Fruit fly (Drosophila melanogaster) whole organism, prepupa: Measurements from ENCODE around the gene CG34034.

Source experiments
- Blimp-1 ChIP-seq: fragments of 200-800 bp; sonication (Bioruptor generic); optimal IDR thresholded peaks from 3 replicates; lab custom pipeline; 2017; ENCODE audit warnings: missing biosample characterization, missing genetic modification characterization, mild to moderate bottlenecking, moderate library complexity, missing genetic modification reagents
- CG10669 ChIP-seq: fragments of 200-800 bp; sonication (Bioruptor generic); optimal IDR thresholded peaks from 3 replicates; lab custom pipeline; 2018; ENCODE audit warnings: missing biosample characterization, mild to moderate bottlenecking, missing genetic modification characterization, moderate library complexity
- CG15336 ChIP-seq: fragments of 200-800 bp; sonication (Bioruptor generic); IDR thresholded peaks from 2 replicates; pipeline ENCODE4 v1.3.6; 2022; ENCODE audit warnings: missing biosample characterization, missing genetic modification characterization
- CG31627 ChIP-seq: fragments of 200-800 bp; sonication (Bioruptor generic); optimal IDR thresholded peaks from 3 replicates; lab custom pipeline; 2016; ENCODE audit warnings: missing biosample characterization, missing genetic modification characterization
- CG4318 ChIP-seq: fragments of 200-800 bp; sonication (Bioruptor generic); optimal IDR thresholded peaks from 3 replicates; lab custom pipeline; 2017; ENCODE audit warnings: missing biosample characterization, mild to moderate bottlenecking, missing genetic modification characterization
- CG6854 ChIP-seq: fragments of 200-800 bp; sonication (Bioruptor generic); optimal IDR thresholded peaks from 2 replicates; lab custom pipeline; 2017; ENCODE audit warnings: missing biosample characterization, mild to moderate bottlenecking, missing genetic modification characterization
- CG8319 ChIP-seq: fragments of 200-800 bp; sonication (Bioruptor generic); optimal IDR thresholded peaks from 3 replicates; lab custom pipeline; 2016; ENCODE audit warnings: missing biosample characterization, missing genetic modification characterization
- Eip93F ChIP-seq: fragments of 200-800 bp; sonication (Bioruptor generic); optimal IDR thresholded peaks from 2 replicates; lab custom pipeline; 2016; ENCODE audit warnings: missing biosample characterization, mild to moderate bottlenecking, missing genetic modification characterization
- Gug ChIP-seq: fragments of 200-800 bp; sonication (Bioruptor generic); IDR thresholded peaks from 2 replicates; pipeline ENCODE4 v1.3.6; 2022; ENCODE audit warnings: missing biosample characterization, missing genetic modification characterization
- Hr39 ChIP-seq: fragments of 200-800 bp; sonication (Bioruptor generic); optimal IDR thresholded peaks from 2 replicates; lab custom pipeline; 2016; ENCODE audit warnings: missing biosample characterization, missing genetic modification characterization
- OdsH ChIP-seq: fragments of 200-800 bp; sonication (Bioruptor generic); optimal IDR thresholded peaks from 3 replicates; lab custom pipeline; 2016; ENCODE audit warnings: missing biosample characterization, missing genetic modification characterization
- Sox102F ChIP-seq: fragments of 200-800 bp; sonication (Bioruptor generic); optimal IDR thresholded peaks from 2 replicates; lab custom pipeline; 2016; ENCODE audit warnings: missing biosample characterization, mild to moderate bottlenecking, missing genetic modification characterization

dm6 chr3R:21753974-21754373 lies 15.1 kb upstream of the CG34034 start, which contains the start of gene CG31198:
- no peak for TF ChIP-seq Gug (GFP tag; lab: Robert Waterston, UW)
- TF ChIP-seq CG4318: no peak
- TF ChIP-seq CG15336: no peak
- TF ChIP-seq OdsH: no peak
- no peak for TF ChIP-seq CG31627
- TF ChIP-seq CG10669 (GFP tag; lab: Kevin White, UChicago): no peak
- TF ChIP-seq CG8319: no peak
- TF ChIP-seq CG6854 (GFP tag; lab: Kevin White, UChicago): no peak
- no peak for TF ChIP-seq Eip93F (GFP tag; lab: Kevin White, UChicago)
- TF ChIP-seq Blimp-1 (GFP tag; lab: Kevin White, UChicago): no peak
- TF ChIP-seq Hr39 (GFP tag; lab: Kevin White, UChicago): no peak
- no peak for TF ChIP-seq Sox102F (GFP tag; lab: Kevin White, UChicago)
